In genomic region chrII:762942-763341, ce11 we compare ENCODE assay signal across 5 worm cellular contexts.
A peak's percentile ranks its signal among the peaks of the same experiment; 100 is the strongest.
TF ChIP-seq lines count a peak whose summit lies in the region.

No protein-coding gene starts in this region.

TF ChIP-seq in whole organism, L1 larva, 84 proteins besides CTCF, POLR2A, EP300 and RAD21 (continues in another document):
- TF ChIP-seq mep-1 (tag; optimal IDR thresholded peaks at IDR 0.05; lab: Kevin White, UChicago) (no peak), mef-2 (tag; optimal IDR thresholded peaks at IDR 0.05; lab: Kevin White, UChicago) (no peak), ztf-11 (tag; optimal IDR thresholded peaks at IDR 0.05; lab: Kevin White, UChicago) (no peak), C16A3.4 (tag; optimal IDR thresholded peaks at IDR 0.05; lab: Kevin White, UChicago) (no peak), lsy-2 (tag; optimal IDR thresholded peaks at IDR 0.05; lab: Kevin White, UChicago) (peak in 1 of 2 experiments; percentile 33), hlh-17 (GFP tag; optimal IDR thresholded peaks at IDR 0.05; lab: Kevin White, UChicago; ENCODE audit: borderline replicate concordance) (no peak), sup-37 (GFP tag; optimal IDR thresholded peaks at IDR 0.05; lab: Kevin White, UChicago) (no peak), alr-1 (tag; optimal IDR thresholded peaks at IDR 0.05; lab: Kevin White, UChicago; ENCODE audit: borderline replicate concordance) (no peak), swsn-7 (tag; optimal IDR thresholded peaks at IDR 0.05; lab: Kevin White, UChicago) (peak; percentile 10), nhr-85 (tag; lab: Kevin White, UChicago) (no peak), snpc-4 (tag; optimal IDR thresholded peaks at IDR 0.05; lab: Kevin White, UChicago) (no peak), aly-2 (tag; optimal IDR thresholded peaks at IDR 0.05; lab: Kevin White, UChicago) (no peak), ceh-82 (tag; optimal IDR thresholded peaks at IDR 0.05; lab: Kevin White, UChicago) (no peak), dpl-1 (GFP tag; optimal IDR thresholded peaks at IDR 0.05; lab: Kevin White, UChicago) (peak in 1 of 3 experiments; percentile 10), ceh-90 (tag; optimal IDR thresholded peaks at IDR 0.05; lab: Kevin White, UChicago) (no peak), pqm-1 (tag; optimal IDR thresholded peaks at IDR 0.05; lab: Kevin White, UChicago) (no peak), nhr-237 (tag; optimal IDR thresholded peaks at IDR 0.05; lab: Kevin White, UChicago) (no peak), nhr-19 (GFP tag; conservative IDR thresholded peaks at IDR 0.05; lab: Robert Waterston, UW) (no peak; the same call in 1 of the 2 replicates), unc-30 (tag; optimal IDR thresholded peaks at IDR 0.05; lab: Kevin White, UChicago) (no peak)

TF ChIP-seq in whole organism, L2 larva, 48 proteins besides CTCF, POLR2A, EP300 and RAD21 (continues in another document):
- TF ChIP-seq lsy-2 (tag; optimal IDR thresholded peaks at IDR 0.05; lab: Kevin White, UChicago) = peak; percentile 1 to 42
- no peak for TF ChIP-seq nhr-10 (tag; optimal IDR thresholded peaks at IDR 0.05; lab: Kevin White, UChicago)
- no peak for TF ChIP-seq nhr-23 (tag; optimal IDR thresholded peaks at IDR 0.05; lab: Kevin White, UChicago)
- no peak for TF ChIP-seq ama-1 (optimal IDR thresholded peaks at IDR 0.05; lab: Kevin White, UChicago)
- no peak for TF ChIP-seq nhr-77 (tag; optimal IDR thresholded peaks at IDR 0.05; lab: Kevin White, UChicago)
- no peak for TF ChIP-seq R02D3.7 (tag; optimal IDR thresholded peaks at IDR 0.05; lab: Kevin White, UChicago)
- peak; percentile 11 for TF ChIP-seq crh-2 (tag; optimal IDR thresholded peaks at IDR 0.05; lab: Kevin White, UChicago)
- no peak for TF ChIP-seq unc-55 (GFP tag; optimal IDR thresholded peaks at IDR 0.05; lab: Kevin White, UChicago)
- TF ChIP-seq skn-1 (tag; optimal IDR thresholded peaks at IDR 0.05; lab: Kevin White, UChicago) = no peak
- TF ChIP-seq ceh-16 (tag; optimal IDR thresholded peaks at IDR 0.05; lab: Kevin White, UChicago) = no peak
- no peak for TF ChIP-seq nhr-11 (tag; optimal IDR thresholded peaks at IDR 0.05; lab: Kevin White, UChicago)
- TF ChIP-seq elt-1 (tag; optimal IDR thresholded peaks at IDR 0.05; lab: Kevin White, UChicago) = no peak
- TF ChIP-seq gmeb-1 (tag; optimal IDR thresholded peaks at IDR 0.05; lab: Kevin White, UChicago) = no peak
- no peak for TF ChIP-seq nhr-12 (tag; optimal IDR thresholded peaks at IDR 0.05; lab: Kevin White, UChicago)
- TF ChIP-seq ZK546.5 (tag; optimal IDR thresholded peaks at IDR 0.05; lab: Kevin White, UChicago) = no peak
- no peak for TF ChIP-seq peb-1 (tag; optimal IDR thresholded peaks at IDR 0.05; lab: Kevin White, UChicago)
- no peak for TF ChIP-seq mbf-1 (tag; optimal IDR thresholded peaks at IDR 0.05; lab: Kevin White, UChicago)
- TF ChIP-seq ztf-4 (tag; optimal IDR thresholded peaks at IDR 0.05; lab: Kevin White, UChicago) = no peak
- TF ChIP-seq nhr-21 (tag; optimal IDR thresholded peaks at IDR 0.05; lab: Kevin White, UChicago) = no peak
- no peak for TF ChIP-seq nhr-237 (tag; optimal IDR thresholded peaks at IDR 0.05; lab: Kevin White, UChicago)

TF ChIP-seq in whole organism, L3 larva, 47 proteins besides CTCF, POLR2A, EP300 and RAD21:
- TF ChIP-seq unc-62 (GFP tag; optimal IDR thresholded peaks at IDR 0.05; lab: Kevin White, UChicago) (no peak), ceh-16 (tag; optimal IDR thresholded peaks at IDR 0.05; lab: Kevin White, UChicago) (no peak), pha-4 (tag; optimal IDR thresholded peaks at IDR 0.05; lab: Kevin White, UChicago) (peak; percentile 42), elt-2 (tag; optimal IDR thresholded peaks at IDR 0.05; lab: Kevin White, UChicago) (peak; percentile 61)

TF ChIP-seq in whole organism, L4 larva, 104 proteins besides CTCF, POLR2A, EP300 and RAD21 (continues in another document):
- TF ChIP-seq zip-11 (GFP tag; IDR thresholded peaks at IDR 0.05; lab: Robert Waterston, UW) (no peak), R02D3.7 (tag; optimal IDR thresholded peaks at IDR 0.05; lab: Kevin White, UChicago) (no peak), ceh-62 (tag; optimal IDR thresholded peaks at IDR 0.05; lab: Kevin White, UChicago) (no peak), nhr-76 (tag; optimal IDR thresholded peaks at IDR 0.05; lab: Kevin White, UChicago) (no peak), daf-8 (GFP tag; IDR thresholded peaks at IDR 0.05; lab: Robert Waterston, UW) (no peak), attf-4 (tag; optimal IDR thresholded peaks at IDR 0.05; lab: Kevin White, UChicago) (no peak), snpc-1.2 (GFP tag; IDR thresholded peaks at IDR 0.05; lab: Robert Waterston, UW) (no peak), ztf-11 (tag; optimal IDR thresholded peaks at IDR 0.05; lab: Kevin White, UChicago) (no peak), T26A8.4 (GFP tag; IDR thresholded peaks at IDR 0.05; lab: Robert Waterston, UW) (no peak), pqm-1 (tag; optimal IDR thresholded peaks at IDR 0.05; lab: Kevin White, UChicago) (no peak), hlh-30 (tag; optimal IDR thresholded peaks at IDR 0.05; lab: Kevin White, UChicago; ENCODE audit: insufficient read depth) (peak; percentile 50), dmd-6 (GFP tag; IDR thresholded peaks at IDR 0.05; lab: Robert Waterston, UW) (peak; percentile 29; the same call in 1 of the 2 replicates), lir-3 (tag; optimal IDR thresholded peaks at IDR 0.05; lab: Kevin White, UChicago) (no peak), egl-43 (GFP tag; IDR thresholded peaks at IDR 0.05; lab: Robert Waterston, UW) (no peak), aly-2 (tag; optimal IDR thresholded peaks at IDR 0.05; lab: Kevin White, UChicago) (no peak), lin-38 (GFP tag; IDR thresholded peaks at IDR 0.05; lab: Robert Waterston, UW) (no peak), lin-15B (tag; optimal IDR thresholded peaks at IDR 0.05; lab: Kevin White, UChicago) (no peak), nhr-111 (GFP tag; optimal IDR thresholded peaks at IDR 0.05; lab: Kevin White, UChicago) (no peak), arid-1 (GFP tag; conservative IDR thresholded peaks at IDR 0.05; lab: Robert Waterston, UW) (no peak), lin-29 (GFP tag; IDR thresholded peaks at IDR 0.05; lab: Robert Waterston, UW) (no peak), madf-5 (GFP tag; IDR thresholded peaks at IDR 0.05; lab: Robert Waterston, UW) (no peak), nhr-25 (tag; optimal IDR thresholded peaks at IDR 0.05; lab: Kevin White, UChicago; ENCODE audit: borderline replicate concordance, insufficient read depth) (no peak), rbr-2 (tag; optimal IDR thresholded peaks at IDR 0.05; lab: Kevin White, UChicago) (no peak), zfp-3 (GFP tag; conservative IDR thresholded peaks at IDR 0.05; lab: Robert Waterston, UW) (no peak), zip-2 (tag; optimal IDR thresholded peaks at IDR 0.05; lab: Kevin White, UChicago) (no peak), Y105C5A.15 (GFP tag; IDR thresholded peaks at IDR 0.05; lab: Robert Waterston, UW) (no peak), mxl-3 (GFP tag; optimal IDR thresholded peaks at IDR 0.05; lab: Kevin White, UChicago) (no peak), set-16 (GFP tag; IDR thresholded peaks at IDR 0.05; lab: Robert Waterston, UW) (no peak), F10B5.3 (tag; optimal IDR thresholded peaks at IDR 0.05; lab: Kevin White, UChicago) (no peak)

TF ChIP-seq in whole organism, late embryonic, 69 proteins besides CTCF, POLR2A, EP300 and RAD21:
- TF ChIP-seq ref-2 (tag; optimal IDR thresholded peaks at IDR 0.05; lab: Kevin White, UChicago) (no peak), ceh-34 (tag; optimal IDR thresholded peaks at IDR 0.05; lab: Kevin White, UChicago) (peak; percentile 90), nhr-232 (tag; optimal IDR thresholded peaks at IDR 0.05; lab: Kevin White, UChicago) (no peak), ceh-30 (tag; optimal IDR thresholded peaks at IDR 0.05; lab: Kevin White, UChicago) (no peak), unc-42 (tag; optimal IDR thresholded peaks at IDR 0.05; lab: Kevin White, UChicago) (peak; percentile 21)

Comparison
In these comparisons a context has a peak if more than half of its experiments do, and no peak if none do; other contexts are left out.
1. Of the 29 proteins assayed by ChIP-seq in both whole organism, L4 larva and whole organism, L1 larva: peak only in whole organism, L4 larva: aha-1 and mep-1; only in whole organism, L1 larva: none; in both: none; in neither: 24; mixed calls (peak in some experiments, not most) for 3.